Worm (Caenorhabditis elegans) whole organism, mixed stage, embryonic: Measurements from ENCODE around the gene tag-275.

Experiments used
- blmp-1 ChIP-seq: fragments of 150-350 bp; optimal IDR thresholded peaks from 2 replicates; lab custom pipeline; 2014; ENCODE audit warnings: missing biosample characterization, missing genetic modification characterization
- ces-1 ChIP-seq: fragments of 150-350 bp; optimal IDR thresholded peaks from 2 replicates; lab custom pipeline; 2014; ENCODE audit warnings: missing biosample characterization, missing genetic modification reagents, missing genetic modification characterization
- elt-1 ChIP-seq: sonication (generic microtip); optimal IDR thresholded peaks from 2 replicates; lab custom pipeline; 2017; ENCODE audit warnings: missing genetic modification characterization, mild to moderate bottlenecking, missing compliant biosample characterization, antibody characterized with exemption, moderate library complexity, borderline replicate concordance; ENCODE audit not compliant: insufficient read depth
- hlh-1 ChIP-seq: fragments of 150-350 bp; optimal IDR thresholded peaks from 2 replicates; lab custom pipeline; 2014; ENCODE audit warnings: missing biosample characterization, missing genetic modification reagents, missing genetic modification characterization
- lin-13 ChIP-seq: fragments of 150-350 bp; optimal IDR thresholded peaks from 2 replicates; lab custom pipeline; 2014; ENCODE audit warnings: missing biosample characterization, missing genetic modification characterization
- mep-1 ChIP-seq: fragments of 150-350 bp; optimal IDR thresholded peaks from 2 replicates; lab custom pipeline; 2017; ENCODE audit warnings: missing biosample characterization, missing genetic modification reagents, missing genetic modification characterization, inconsistent platforms
- nhr-237 ChIP-seq: fragments of 150-350 bp; optimal IDR thresholded peaks from 2 replicates; lab custom pipeline; 2014; ENCODE audit warnings: missing biosample characterization, missing genetic modification characterization
- nhr-28 ChIP-seq: fragments of 150-350 bp; optimal IDR thresholded peaks from 2 replicates; lab custom pipeline; 2014; ENCODE audit warnings: missing biosample characterization, missing genetic modification characterization
- nhr-76 ChIP-seq: sonication (generic microtip); optimal IDR thresholded peaks from 2 replicates; lab custom pipeline; 2017; ENCODE audit warnings: missing biosample characterization, missing genetic modification characterization
- pha-4 ChIP-seq: fragments of 150-350 bp; optimal IDR thresholded peaks from 2 replicates; lab custom pipeline; 2018; ENCODE audit warnings: missing biosample characterization, missing genetic modification reagents, missing genetic modification characterization
- snpc-4 ChIP-seq: fragments of 150-350 bp; optimal IDR thresholded peaks from 2 replicates; lab custom pipeline; 2014; ENCODE audit warnings: missing biosample characterization, missing genetic modification characterization
- unc-120 ChIP-seq: sonication (generic microtip); optimal IDR thresholded peaks from 2 replicates; lab custom pipeline; 2017; ENCODE audit warnings: missing genetic modification characterization, missing compliant biosample characterization; ENCODE audit not compliant: poor library complexity, severe bottlenecking
- unc-62 ChIP-seq: fragments of 150-350 bp; optimal IDR thresholded peaks from 2 replicates; lab custom pipeline; 2014; ENCODE audit warnings: missing biosample characterization, missing genetic modification reagents, missing genetic modification characterization

ce11 chrX:6092533-6092932 lies 57.8 kb downstream of the tag-275 start:
- TF ChIP-seq nhr-76 (no peak), snpc-4 (tag; lab: Kevin White, UChicago) (no peak), mep-1 (no peak), hlh-1 (tag; lab: Kevin White, UChicago) (no peak), blmp-1 (tag; lab: Kevin White, UChicago) (no peak), unc-120 (tag; lab: Kevin White, UChicago) (no peak), ces-1 (no peak), elt-1 (tag; lab: Kevin White, UChicago) (peak; percentile 98), nhr-237 (tag; lab: Kevin White, UChicago) (no peak), pha-4 (tag; lab: Kevin White, UChicago) (no peak), nhr-28 (tag; lab: Kevin White, UChicago) (no peak), unc-62 (GFP tag; lab: Kevin White, UChicago) (no peak), lin-13 (tag; lab: Kevin White, UChicago) (no peak)
